Fruit fly (Drosophila melanogaster) whole organism, prepupa: ENCODE measurements around the gene CG32650.

ENCODE experiments used
- Blimp-1 ChIP-seq: fragments of 200-800 bp; sonication (Bioruptor generic); optimal IDR thresholded peaks from 3 replicates; lab custom pipeline; 2017; ENCODE audit warnings: missing biosample characterization, missing genetic modification characterization, mild to moderate bottlenecking, moderate library complexity, missing genetic modification reagents
- CG10631 ChIP-seq: fragments of 200-800 bp; sonication (Bioruptor generic); optimal IDR thresholded peaks from 2 replicates; lab custom pipeline; 2016; ENCODE audit warnings: missing biosample characterization, missing genetic modification characterization
- CG11294 ChIP-seq: fragments of 200-800 bp; sonication (Bioruptor generic); IDR thresholded peaks from 2 replicates; pipeline ENCODE4 v1.3.6; 2022; ENCODE audit warnings: missing biosample characterization, missing genetic modification characterization
- CG11762 ChIP-seq: fragments of 200-800 bp; sonication (Bioruptor generic); optimal IDR thresholded peaks from 3 replicates; lab custom pipeline; 2016; ENCODE audit warnings: missing biosample characterization, missing genetic modification characterization; ENCODE audit not compliant: insufficient read depth
- CG11902 ChIP-seq: fragments of 200-800 bp; sonication (Bioruptor generic); optimal IDR thresholded peaks from 3 replicates; lab custom pipeline; 2016; ENCODE audit warnings: missing biosample characterization, missing genetic modification characterization
- CG15336 ChIP-seq: fragments of 200-800 bp; sonication (Bioruptor generic); IDR thresholded peaks from 2 replicates; pipeline ENCODE4 v1.3.6; 2022; ENCODE audit warnings: missing biosample characterization, missing genetic modification characterization
- CG1621 ChIP-seq: fragments of 200-800 bp; sonication (Bioruptor generic); optimal IDR thresholded peaks from 3 replicates; lab custom pipeline; 2018; ENCODE audit warnings: missing biosample characterization, mild to moderate bottlenecking, missing genetic modification characterization
- CG16779 ChIP-seq: fragments of 200-800 bp; sonication (Bioruptor generic); optimal IDR thresholded peaks from 3 replicates; lab custom pipeline; 2017; ENCODE audit warnings: missing biosample characterization, mild to moderate bottlenecking, missing genetic modification characterization
- CG31627 ChIP-seq: fragments of 200-800 bp; sonication (Bioruptor generic); optimal IDR thresholded peaks from 3 replicates; lab custom pipeline; 2016; ENCODE audit warnings: missing biosample characterization, missing genetic modification characterization
- CG32006 ChIP-seq: fragments of 200-800 bp; sonication (Bioruptor generic); optimal IDR thresholded peaks from 3 replicates; lab custom pipeline; 2017; ENCODE audit warnings: missing biosample characterization, mild to moderate bottlenecking, missing genetic modification characterization
- CG34406 ChIP-seq: fragments of 200-800 bp; sonication (Bioruptor generic); optimal IDR thresholded peaks from 3 replicates; lab custom pipeline; 2016; ENCODE audit warnings: missing biosample characterization, missing genetic modification characterization
- CG3919 ChIP-seq: fragments of 200-800 bp; sonication (Bioruptor generic); optimal IDR thresholded peaks from 3 replicates; lab custom pipeline; 2016; ENCODE audit warnings: missing biosample characterization, missing genetic modification characterization
- CG6163 ChIP-seq: fragments of 200-800 bp; sonication (Bioruptor generic); IDR thresholded peaks from 3 replicates; pipeline ENCODE4 v1.3.6; 2022; ENCODE audit warnings: missing biosample characterization, missing genetic modification characterization
- CG6276 ChIP-seq: fragments of 200-800 bp; sonication (Bioruptor generic); optimal IDR thresholded peaks from 2 replicates; lab custom pipeline; 2017; ENCODE audit warnings: missing biosample characterization, mild to moderate bottlenecking, missing genetic modification characterization
- CG6808 ChIP-seq: fragments of 200-800 bp; sonication (Bioruptor generic); optimal IDR thresholded peaks from 3 replicates; lab custom pipeline; 2017; ENCODE audit warnings: missing biosample characterization, missing genetic modification characterization, mild to moderate bottlenecking, moderate library complexity, missing genetic modification reagents
- CG6854 ChIP-seq: fragments of 200-800 bp; sonication (Bioruptor generic); optimal IDR thresholded peaks from 2 replicates; lab custom pipeline; 2017; ENCODE audit warnings: missing biosample characterization, mild to moderate bottlenecking, missing genetic modification characterization
- CG8119 ChIP-seq: fragments of 200-800 bp; sonication (Bioruptor generic); IDR thresholded peaks from 3 replicates; pipeline ENCODE4 v1.3.6; 2022; ENCODE audit warnings: missing biosample characterization, missing genetic modification characterization
- CG8632 ChIP-seq: fragments of 200-800 bp; sonication (Bioruptor generic); optimal IDR thresholded peaks from 3 replicates; lab custom pipeline; 2016; ENCODE audit warnings: missing biosample characterization, missing genetic modification characterization
- Eip75B ChIP-seq: fragments of 200-800 bp; sonication (Bioruptor generic); optimal IDR thresholded peaks from 3 replicates; lab custom pipeline; 2016; ENCODE audit warnings: missing biosample characterization, missing genetic modification characterization
- Eip78C ChIP-seq: fragments of 200-800 bp; sonication (Bioruptor generic); peaks from one replicate; lab custom pipeline; 2016; ENCODE audit warnings: missing biosample characterization, missing genetic modification characterization
- Ets96B ChIP-seq: fragments of 200-800 bp; optimal IDR thresholded peaks from 2 replicates; lab custom pipeline; 2019; ENCODE audit warnings: missing biosample characterization, mild to moderate bottlenecking, missing genetic modification characterization, moderate library complexity
- Hr38 ChIP-seq: sonication (Bioruptor generic); optimal IDR thresholded peaks from 2 replicates; lab custom pipeline; 2016; ENCODE audit warnings: missing biosample characterization, missing genetic modification characterization
- Hr39 ChIP-seq: fragments of 200-800 bp; sonication (Bioruptor generic); optimal IDR thresholded peaks from 2 replicates; lab custom pipeline; 2016; ENCODE audit warnings: missing biosample characterization, missing genetic modification characterization
- Hr4 ChIP-seq: fragments of 200-800 bp; sonication (Bioruptor generic); optimal IDR thresholded peaks from 3 replicates; lab custom pipeline; 2016; ENCODE audit warnings: missing biosample characterization, missing genetic modification characterization
- Lpt ChIP-seq: fragments of 200-800 bp; sonication (Bioruptor generic); optimal IDR thresholded peaks from 3 replicates; lab custom pipeline; 2016; ENCODE audit warnings: missing biosample characterization, missing genetic modification characterization
- Met ChIP-seq: fragments of 200-800 bp; sonication (Bioruptor generic); optimal IDR thresholded peaks from 3 replicates; lab custom pipeline; 2016; ENCODE audit warnings: missing biosample characterization, missing genetic modification characterization
- OdsH ChIP-seq: fragments of 200-800 bp; sonication (Bioruptor generic); optimal IDR thresholded peaks from 3 replicates; lab custom pipeline; 2016; ENCODE audit warnings: missing biosample characterization, missing genetic modification characterization
- Sox14 ChIP-seq: fragments of 200-800 bp; sonication (Bioruptor generic); optimal IDR thresholded peaks from 3 replicates; lab custom pipeline; 2016; ENCODE audit warnings: missing biosample characterization, missing genetic modification characterization
- Sox15 ChIP-seq: fragments of 200-800 bp; sonication (Bioruptor generic); optimal IDR thresholded peaks from 3 replicates; lab custom pipeline; 2016; ENCODE audit warnings: missing biosample characterization, missing genetic modification characterization
- achi ChIP-seq: fragments of 200-800 bp; sonication (Bioruptor generic); optimal IDR thresholded peaks from 3 replicates; lab custom pipeline; 2016; ENCODE audit warnings: missing biosample characterization, missing genetic modification characterization
- cyc ChIP-seq: fragments of 200-800 bp; sonication (Bioruptor generic); optimal IDR thresholded peaks from 3 replicates; lab custom pipeline; 2016; ENCODE audit warnings: missing biosample characterization, missing genetic modification characterization
- dsx ChIP-seq: fragments of 200-800 bp; optimal IDR thresholded peaks from 3 replicates; lab custom pipeline; 2019; ENCODE audit warnings: missing biosample characterization, mild to moderate bottlenecking, missing genetic modification characterization, moderate library complexity; ENCODE audit not compliant: poor library complexity, severe bottlenecking
- eg ChIP-seq: fragments of 200-800 bp; sonication (Bioruptor generic); IDR thresholded peaks from 3 replicates; pipeline ENCODE4 v1.3.6; 2022; ENCODE audit warnings: missing biosample characterization, missing genetic modification characterization
- esn ChIP-seq: fragments of 200-800 bp; sonication (Bioruptor generic); optimal IDR thresholded peaks from 2 replicates; lab custom pipeline; 2016; ENCODE audit warnings: missing biosample characterization, mild to moderate bottlenecking, missing genetic modification characterization, moderate library complexity
- fd59A ChIP-seq: fragments of 200-800 bp; sonication (Bioruptor generic); optimal IDR thresholded peaks from 2 replicates; lab custom pipeline; 2017; ENCODE audit warnings: missing biosample characterization, mild to moderate bottlenecking, missing genetic modification characterization, missing genetic modification reagents
- fd85E ChIP-seq: fragments of 200-800 bp; sonication (Bioruptor generic); optimal IDR thresholded peaks from 3 replicates; lab custom pipeline; 2016; ENCODE audit warnings: missing biosample characterization, missing genetic modification characterization
- fkh ChIP-seq: fragments of 200-800 bp; sonication (Bioruptor generic); optimal IDR thresholded peaks from 3 replicates; lab custom pipeline; 2017; ENCODE audit warnings: missing biosample characterization, mild to moderate bottlenecking, missing genetic modification characterization, moderate library complexity
- net ChIP-seq: fragments of 200-800 bp; sonication (Bioruptor generic); optimal IDR thresholded peaks from 3 replicates; lab custom pipeline; 2016; ENCODE audit warnings: missing biosample characterization, missing genetic modification characterization
- pdm3 ChIP-seq: fragments of 200-800 bp; sonication (Bioruptor generic); optimal IDR thresholded peaks from 3 replicates; lab custom pipeline; 2016; ENCODE audit warnings: missing biosample characterization, missing genetic modification characterization
- salr ChIP-seq, 2 experiments: fragments of 200-800 bp; sonication (Bioruptor generic); optimal IDR thresholded peaks; 3 replicates each; lab custom pipeline; 2016 to 2018; ENCODE audit warnings: missing biosample characterization in 2 of 2, missing genetic modification characterization in 2 of 2, mild to moderate bottlenecking in 1 of 2
- spab ChIP-seq: fragments of 200-800 bp; sonication (Bioruptor generic); optimal IDR thresholded peaks from 2 replicates; lab custom pipeline; 2017; ENCODE audit warnings: missing biosample characterization, mild to moderate bottlenecking, missing genetic modification characterization, missing genetic modification reagents
- ss ChIP-seq, 2 experiments: fragments of 200-800 bp; sonication (Bioruptor generic); optimal IDR thresholded peaks; 2 replicates in 1 of 2; 3 replicates in 1 of 2; lab custom pipeline; 2017 to 2018; ENCODE audit warnings: mild to moderate bottlenecking in 2 of 2, missing biosample characterization in 2 of 2, missing genetic modification characterization in 2 of 2, moderate library complexity in 1 of 2
- topi ChIP-seq: fragments of 200-800 bp; sonication (Bioruptor generic); optimal IDR thresholded peaks from 3 replicates; lab custom pipeline; 2016; ENCODE audit warnings: missing biosample characterization, missing genetic modification characterization

CG32650 gene

dm6 chrX:12922338-12922737, 23.9 kb upstream of the CG32650 start:
- TF ChIP-seq fkh (GFP tag; lab: Kevin White, UChicago): no peak
- no peak for TF ChIP-seq CG1621 (tag; lab: Kevin White, UChicago)
- no peak for TF ChIP-seq CG11902 (GFP tag; lab: Kevin White, UChicago)
- TF ChIP-seq CG16779 (tag; lab: Kevin White, UChicago): no peak
- no peak for TF ChIP-seq Blimp-1
- TF ChIP-seq fd59A: no peak
- no peak for TF ChIP-seq Ets96B (tag; lab: Kevin White, UChicago)
- no peak for TF ChIP-seq cyc (GFP tag; lab: Kevin White, UChicago)
- TF ChIP-seq CG6163 (GFP tag; lab: Robert Waterston, UW): no peak
- no peak for TF ChIP-seq pdm3 (GFP tag; lab: Kevin White, UChicago)
- TF ChIP-seq salr (GFP tag; optimal IDR thresholded peaks at IDR 0.05; lab: Kevin White, UChicago): no peak
- no peak for TF ChIP-seq CG32006 (GFP tag; lab: Kevin White, UChicago)
- no peak for TF ChIP-seq CG31627
- TF ChIP-seq CG15336 (GFP tag; lab: Robert Waterston, UW): no peak
- TF ChIP-seq OdsH (GFP tag; lab: Kevin White, UChicago): no peak
- TF ChIP-seq CG34406 (GFP tag; lab: Kevin White, UChicago): no peak
- no peak for TF ChIP-seq CG6276
- TF ChIP-seq CG10631 (GFP tag; lab: Kevin White, UChicago): no peak
- TF ChIP-seq Hr4: no peak
- no peak for TF ChIP-seq CG3919 (GFP tag; lab: Kevin White, UChicago)

- TF ChIP-seq CG11902 (GFP tag; lab: Kevin White, UChicago) (no peak), Eip75B (no peak), CG11762 (GFP tag; lab: Kevin White, UChicago) (no peak), CG16779 (tag; lab: Kevin White, UChicago) (no peak), CG11294 (GFP tag; lab: Robert Waterston, UW) (no peak), esn (GFP tag; lab: Kevin White, UChicago) (no peak)
Measured at dm6 chrX:12919594-12919993, 21.1 kb upstream of the CG32650 start.

- no peak for TF ChIP-seq Met (GFP tag; lab: Kevin White, UChicago)
- no peak for TF ChIP-seq CG11762 (GFP tag; lab: Kevin White, UChicago)
- TF ChIP-seq CG1621 (tag; lab: Kevin White, UChicago): no peak
- no peak for TF ChIP-seq CG6854 (GFP tag; lab: Kevin White, UChicago)
- TF ChIP-seq Hr39 (GFP tag; lab: Kevin White, UChicago): no peak
- TF ChIP-seq topi (GFP tag; lab: Kevin White, UChicago): no peak
- TF ChIP-seq CG8119 (GFP tag; lab: Robert Waterston, UW): no peak
- TF ChIP-seq CG11294 (GFP tag; lab: Robert Waterston, UW): no peak
- no peak for TF ChIP-seq Hr38 (GFP tag; lab: Kevin White, UChicago)
- no peak for TF ChIP-seq Sox15 (GFP tag; lab: Kevin White, UChicago)
- no peak for TF ChIP-seq OdsH (GFP tag; lab: Kevin White, UChicago)
- TF ChIP-seq fkh (GFP tag; lab: Kevin White, UChicago): no peak
- no peak for TF ChIP-seq fd85E (GFP tag; lab: Kevin White, UChicago)
- TF ChIP-seq achi (GFP tag; lab: Kevin White, UChicago): no peak
- TF ChIP-seq CG32006 (GFP tag; lab: Kevin White, UChicago): no peak
- no peak for TF ChIP-seq Lpt (GFP tag; lab: Kevin White, UChicago)
- TF ChIP-seq eg (GFP tag; lab: Robert Waterston, UW): no peak
- no peak for TF ChIP-seq CG6163 (GFP tag; lab: Robert Waterston, UW)
- TF ChIP-seq CG10631 (GFP tag; lab: Kevin White, UChicago): no peak
- TF ChIP-seq cyc (GFP tag; lab: Kevin White, UChicago): no peak
- TF ChIP-seq, all 60 proteins: peak for 0
Measured at dm6 chrX:12917177-12917576, 18.7 kb upstream of the CG32650 start, which contains the start of gene fne. Gene fne (plus strand): TSS chrX:12917477.

- peak in 1 of 2 experiments; percentile 6 for TF ChIP-seq ss (GFP tag; optimal IDR thresholded peaks at IDR 0.05; lab: Kevin White, UChicago)
- peak; percentile 6 for TF ChIP-seq esn (GFP tag; lab: Kevin White, UChicago)
- 0 out of 3 replicates have a peak, but pooled peaks have one; percentile 19 for TF ChIP-seq eg (GFP tag; lab: Robert Waterston, UW)
- TF ChIP-seq CG31627: no peak
- TF ChIP-seq CG8632 (GFP tag; lab: Kevin White, UChicago): peak; percentile 5
- TF ChIP-seq fkh (GFP tag; lab: Kevin White, UChicago): no peak
- no peak for TF ChIP-seq Sox14 (GFP tag; lab: Kevin White, UChicago)
- peak; percentile 23 for TF ChIP-seq CG6808
- peak; percentile 47 for TF ChIP-seq dsx
- TF ChIP-seq net (GFP tag; lab: Kevin White, UChicago): no peak
- no peak for TF ChIP-seq CG11762 (GFP tag; lab: Kevin White, UChicago)
- TF ChIP-seq spab (GFP tag; lab: Kevin White, UChicago): peak; percentile 15
- 0 out of 3 replicates have a peak, but pooled peaks have one; percentile 37 for TF ChIP-seq CG8119 (GFP tag; lab: Robert Waterston, UW)
- TF ChIP-seq Eip75B: no peak
- TF ChIP-seq Eip78C (GFP tag; lab: Kevin White, UChicago): peak; percentile 15
- TF ChIP-seq Sox15 (GFP tag; lab: Kevin White, UChicago): no peak
- TF ChIP-seq Hr39 (GFP tag; lab: Kevin White, UChicago): no peak
Measured at dm6 chrX:12913729-12914128, 15.3 kb upstream of the CG32650 start.
